Worm (Caenorhabditis elegans): ENCODE results near the gene ssup-72.

ssup-72 gene

ce11 chrII:6745783-6746182 is 30.6 kb upstream of the ssup-72 start, which contains the start of gene ins-14:
TSS of gene ins-14 (minus strand) at chrII:6745814.
- TF ChIP-seq med-1 (GFP tag; optimal IDR thresholded peaks at IDR 0.05; ENCODE audit: insufficient read depth): no peak
- TF ChIP-seq ref-1 (GFP tag; conservative IDR thresholded peaks at IDR 0.05): no peak
- no peak for TF ChIP-seq cog-1 (tag; optimal IDR thresholded peaks at IDR 0.05)
- TF ChIP-seq ztf-23 (GFP tag; IDR thresholded peaks at IDR 0.05): no peak
- TF ChIP-seq tab-1 (GFP tag; IDR thresholded peaks at IDR 0.05): no peak
- no peak for TF ChIP-seq T22C8.4 (GFP tag; IDR thresholded peaks at IDR 0.05)
- TF ChIP-seq ztf-29 (GFP tag; IDR thresholded peaks at IDR 0.05): no peak
- TF ChIP-seq flt-1 (GFP tag; IDR thresholded peaks at IDR 0.05): no peak
- TF ChIP-seq klf-2 (GFP tag; conservative IDR thresholded peaks at IDR 0.05): no peak

ce11 chrII:6746404-6746803 is 30.0 kb upstream of the ssup-72 start, which contains the start of gene F41G3.5:
TSS of gene F41G3.5 (plus strand) at chrII:6746704.
- TF ChIP-seq ref-1 (GFP tag; conservative IDR thresholded peaks at IDR 0.05) (no peak), med-1 (GFP tag; optimal IDR thresholded peaks at IDR 0.05; ENCODE audit: insufficient read depth) (no peak), ztf-29 (GFP tag; IDR thresholded peaks at IDR 0.05) (no peak), flt-1 (GFP tag; IDR thresholded peaks at IDR 0.05) (no peak), T22C8.4 (GFP tag; IDR thresholded peaks at IDR 0.05) (no peak), tab-1 (GFP tag; IDR thresholded peaks at IDR 0.05) (no peak), cog-1 (tag; optimal IDR thresholded peaks at IDR 0.05) (no peak), klf-2 (GFP tag; conservative IDR thresholded peaks at IDR 0.05) (no peak), ztf-23 (GFP tag; IDR thresholded peaks at IDR 0.05) (no peak)

ce11 chrII:6749422-6749821 is 27.0 kb upstream of the ssup-72 start, which contains the start of gene F41G3.10:
TSS of gene F41G3.10 (minus strand) at chrII:6749522.
- TF ChIP-seq flt-1 (GFP tag; IDR thresholded peaks at IDR 0.05) (no peak), T22C8.4 (GFP tag; IDR thresholded peaks at IDR 0.05) (no peak), ref-1 (GFP tag; conservative IDR thresholded peaks at IDR 0.05) (no peak)

- TF ChIP-seq med-1 (GFP tag; optimal IDR thresholded peaks at IDR 0.05; ENCODE audit: insufficient read depth) (no peak), klf-2 (GFP tag; conservative IDR thresholded peaks at IDR 0.05) (no peak), ztf-23 (GFP tag; IDR thresholded peaks at IDR 0.05) (no peak), tab-1 (GFP tag; IDR thresholded peaks at IDR 0.05) (no peak), ref-1 (GFP tag; conservative IDR thresholded peaks at IDR 0.05) (no peak), cog-1 (tag; optimal IDR thresholded peaks at IDR 0.05) (no peak), T22C8.4 (GFP tag; IDR thresholded peaks at IDR 0.05) (no peak), flt-1 (GFP tag; IDR thresholded peaks at IDR 0.05) (no peak), ztf-29 (GFP tag; IDR thresholded peaks at IDR 0.05) (no peak)
These were observed 25.5 kb upstream of the ssup-72 start, which contains the start of gene F41G3.20 for ce11 chrII:6750929-6751328. TSS of gene F41G3.20 (minus strand) at chrII:6751029.

- TF ChIP-seq flt-1 (GFP tag; IDR thresholded peaks at IDR 0.05): no peak
- TF ChIP-seq ztf-29 (GFP tag; IDR thresholded peaks at IDR 0.05): no peak
- no peak for TF ChIP-seq ref-1 (GFP tag; conservative IDR thresholded peaks at IDR 0.05)
- no peak for TF ChIP-seq klf-2 (GFP tag; conservative IDR thresholded peaks at IDR 0.05)
- no peak for TF ChIP-seq tab-1 (GFP tag; IDR thresholded peaks at IDR 0.05)
- no peak for TF ChIP-seq med-1 (GFP tag; optimal IDR thresholded peaks at IDR 0.05; ENCODE audit: insufficient read depth)
- TF ChIP-seq T22C8.4 (GFP tag; IDR thresholded peaks at IDR 0.05): no peak
- no peak for TF ChIP-seq cog-1 (tag; optimal IDR thresholded peaks at IDR 0.05)
- no peak for TF ChIP-seq ztf-23 (GFP tag; IDR thresholded peaks at IDR 0.05)
These were observed 24.4 kb upstream of the ssup-72 start, which contains the start of gene F41G3.19 for ce11 chrII:6752027-6752426. TSS of gene F41G3.19 (minus strand) at chrII:6752127.

- TF ChIP-seq ztf-29 (GFP tag; IDR thresholded peaks at IDR 0.05) (no peak), cog-1 (tag; optimal IDR thresholded peaks at IDR 0.05) (no peak), flt-1 (GFP tag; IDR thresholded peaks at IDR 0.05) (no peak), T22C8.4 (GFP tag; IDR thresholded peaks at IDR 0.05) (no peak), med-1 (GFP tag; optimal IDR thresholded peaks at IDR 0.05; ENCODE audit: insufficient read depth) (no peak), ref-1 (GFP tag; conservative IDR thresholded peaks at IDR 0.05) (no peak), klf-2 (GFP tag; conservative IDR thresholded peaks at IDR 0.05) (no peak), tab-1 (GFP tag; IDR thresholded peaks at IDR 0.05) (no peak), ztf-23 (GFP tag; IDR thresholded peaks at IDR 0.05) (no peak)
These were observed 23.5 kb upstream of the ssup-72 start, which contains the start of gene F41G3.21 for ce11 chrII:6752850-6753249. TSS of gene F41G3.21 (minus strand) at chrII:6752950.

- TF ChIP-seq klf-2 (GFP tag; conservative IDR thresholded peaks at IDR 0.05) (no peak), ztf-29 (GFP tag; IDR thresholded peaks at IDR 0.05) (no peak), T22C8.4 (GFP tag; IDR thresholded peaks at IDR 0.05) (no peak), ref-1 (GFP tag; conservative IDR thresholded peaks at IDR 0.05) (no peak), tab-1 (GFP tag; IDR thresholded peaks at IDR 0.05) (no peak), flt-1 (GFP tag; IDR thresholded peaks at IDR 0.05) (no peak), cog-1 (tag; optimal IDR thresholded peaks at IDR 0.05) (no peak), ztf-23 (GFP tag; IDR thresholded peaks at IDR 0.05) (no peak), med-1 (GFP tag; optimal IDR thresholded peaks at IDR 0.05; ENCODE audit: insufficient read depth) (no peak)
These were observed 21.6 kb upstream of the ssup-72 start, which contains the start of the genes srx-95 and fis-1 for ce11 chrII:6754671-6755224. TSS of gene srx-95 (minus strand) at chrII:6754771. TSS of gene fis-1 (plus strand) at chrII:6755174.

ce11 chrII:6756232-6756631 is 20.2 kb upstream of the ssup-72 start, which contains the start of gene F41G3.3:
TSS of gene F41G3.3 (plus strand) at chrII:6756532.
- TF ChIP-seq flt-1 (GFP tag; IDR thresholded peaks at IDR 0.05) (no peak), ref-1 (GFP tag; conservative IDR thresholded peaks at IDR 0.05) (no peak), tab-1 (GFP tag; IDR thresholded peaks at IDR 0.05) (no peak), T22C8.4 (GFP tag; IDR thresholded peaks at IDR 0.05) (no peak), med-1 (GFP tag; optimal IDR thresholded peaks at IDR 0.05; ENCODE audit: insufficient read depth) (no peak), cog-1 (tag; optimal IDR thresholded peaks at IDR 0.05) (no peak), ztf-23 (GFP tag; IDR thresholded peaks at IDR 0.05) (no peak), ztf-29 (GFP tag; IDR thresholded peaks at IDR 0.05) (no peak), klf-2 (GFP tag; conservative IDR thresholded peaks at IDR 0.05) (no peak)

- no peak for TF ChIP-seq med-1 (GFP tag; optimal IDR thresholded peaks at IDR 0.05; ENCODE audit: insufficient read depth)
- TF ChIP-seq ztf-23 (GFP tag; IDR thresholded peaks at IDR 0.05): no peak
- TF ChIP-seq klf-2 (GFP tag; conservative IDR thresholded peaks at IDR 0.05): no peak
- no peak for TF ChIP-seq flt-1 (GFP tag; IDR thresholded peaks at IDR 0.05)
- no peak for TF ChIP-seq T22C8.4 (GFP tag; IDR thresholded peaks at IDR 0.05)
- no peak for TF ChIP-seq tab-1 (GFP tag; IDR thresholded peaks at IDR 0.05)
- TF ChIP-seq ztf-29 (GFP tag; IDR thresholded peaks at IDR 0.05): no peak
- no peak for TF ChIP-seq cog-1 (tag; optimal IDR thresholded peaks at IDR 0.05)
- TF ChIP-seq ref-1 (GFP tag; conservative IDR thresholded peaks at IDR 0.05): no peak
These were observed 11.7 kb upstream of the ssup-72 start, which contains the start of gene nlp-50 for ce11 chrII:6764734-6765133. TSS of gene nlp-50 (plus strand) at chrII:6765034.
